Worm (Caenorhabditis elegans): ENCODE results near the gene K08H2.4.

K08H2.4 gene

ce11 chrX:13225111-13225905 lies 13.0 kb upstream of the K08H2.4 start:
- no peak for TF ChIP-seq unc-62 (GFP tag; optimal IDR thresholded peaks at IDR 0.05)

DNA sequence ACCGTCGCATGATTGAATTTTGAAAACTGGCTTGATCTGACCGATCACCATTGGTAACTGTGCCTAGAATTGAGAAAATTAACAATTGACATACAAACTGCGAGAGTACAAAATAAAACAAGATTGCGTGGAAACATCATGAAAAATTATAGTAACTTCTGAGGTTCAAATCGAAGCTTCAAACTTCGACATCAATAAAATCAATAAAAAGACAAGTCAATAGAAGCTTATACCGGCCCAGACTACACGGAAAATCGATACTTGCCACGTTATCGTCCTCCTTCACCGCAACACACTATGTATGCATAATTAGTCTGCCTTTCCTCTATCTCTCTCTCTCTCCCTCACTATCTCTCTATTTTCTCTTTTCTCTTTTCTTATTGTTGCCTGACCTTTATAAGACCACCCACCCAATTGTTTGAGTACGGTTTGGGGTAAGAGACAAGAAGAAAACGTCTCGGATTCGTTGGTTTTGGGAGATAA lies 11.6 kb upstream of the K08H2.4 start, which contains the start of gene skr-21:
TSS of gene skr-21 (minus strand) at position 51 of the 483 bp plus-strand sequence.
- no peak for TF ChIP-seq unc-62 (GFP tag; optimal IDR thresholded peaks at IDR 0.05)

ce11 chrX:13227778-13228177 lies 10.5 kb upstream of the K08H2.4 start:
- no peak for TF ChIP-seq unc-62 (GFP tag; optimal IDR thresholded peaks at IDR 0.05)

- TF ChIP-seq unc-62 (GFP tag; optimal IDR thresholded peaks at IDR 0.05), result no peak
Observed at ce11 chrX:13232259-13232658, 6.0 kb upstream of the K08H2.4 start, which contains the start of gene bgnt-1.5. Gene bgnt-1.5, minus strand, starts transcription at chrX:13232359.

- no peak for TF ChIP-seq unc-62 (GFP tag; optimal IDR thresholded peaks at IDR 0.05)
Observed at ce11 chrX:13234879-13235278, 3.4 kb upstream of the K08H2.4 start, which contains the start of gene K08H2.2. Gene K08H2.2, minus strand, starts transcription at chrX:13234979.

DNA sequence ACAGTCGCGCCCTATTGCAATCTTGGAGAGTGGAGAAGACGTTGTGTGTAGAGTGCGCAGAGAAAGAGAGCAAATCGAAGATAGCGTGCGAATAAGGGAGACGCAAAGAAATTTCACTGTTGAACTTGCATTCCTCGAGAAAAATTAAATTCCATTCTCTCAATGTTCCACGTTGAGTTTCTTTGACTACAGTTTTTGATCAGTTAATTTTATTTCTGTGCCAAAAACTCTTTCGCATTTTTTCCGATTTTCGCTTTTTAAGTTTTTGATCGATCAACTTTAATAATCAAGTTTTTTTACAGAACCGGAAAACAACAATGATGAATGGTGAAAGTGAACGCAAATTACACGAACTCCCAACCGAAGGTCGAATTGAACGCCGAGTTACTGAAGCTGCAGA lies 1.2 kb upstream of the K08H2.4 start, which contains the start of gene K08H2.3:
TSS of gene K08H2.3 (plus strand) at position 301 of the 400 bp plus-strand sequence.
- no peak for TF ChIP-seq unc-62 (GFP tag; optimal IDR thresholded peaks at IDR 0.05)

- no peak for TF ChIP-seq unc-62 (GFP tag; optimal IDR thresholded peaks at IDR 0.05)
Observed at ce11 chrX:13242231-13242630, 3.9 kb downstream of the K08H2.4 start, which contains the start of gene K08H2.5. Gene K08H2.5, minus strand, starts transcription at chrX:13242331.

DNA sequence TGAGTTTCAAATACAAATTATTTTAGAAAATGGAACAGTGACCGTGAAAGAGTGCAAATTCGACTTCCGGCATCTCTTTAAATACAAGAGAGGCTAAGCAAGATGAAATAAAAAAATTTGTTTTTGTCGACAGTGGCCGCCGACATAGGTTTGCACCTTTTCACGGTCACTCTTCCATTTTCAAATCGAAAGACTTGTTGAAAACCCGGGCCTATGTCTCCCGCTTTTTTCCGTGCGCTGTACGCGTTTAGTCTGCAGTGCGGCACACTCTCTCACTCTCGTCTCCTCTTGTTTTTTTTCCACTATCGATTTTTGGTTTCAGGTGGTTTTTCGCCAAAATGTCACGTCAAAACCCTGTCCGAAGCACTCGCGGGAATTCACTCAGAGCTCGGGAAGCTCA lies 6.8 kb downstream of the K08H2.4 start, which contains the start of gene hpl-1:
TSS of gene hpl-1 (plus strand) at position 301 of the 400 bp plus-strand sequence.
- no peak for TF ChIP-seq unc-62 (GFP tag; optimal IDR thresholded peaks at IDR 0.05)

ce11 chrX:13246668-13247358 lies 8.5 kb downstream of the K08H2.4 start:
- no peak for TF ChIP-seq unc-62 (GFP tag; optimal IDR thresholded peaks at IDR 0.05)

DNA sequence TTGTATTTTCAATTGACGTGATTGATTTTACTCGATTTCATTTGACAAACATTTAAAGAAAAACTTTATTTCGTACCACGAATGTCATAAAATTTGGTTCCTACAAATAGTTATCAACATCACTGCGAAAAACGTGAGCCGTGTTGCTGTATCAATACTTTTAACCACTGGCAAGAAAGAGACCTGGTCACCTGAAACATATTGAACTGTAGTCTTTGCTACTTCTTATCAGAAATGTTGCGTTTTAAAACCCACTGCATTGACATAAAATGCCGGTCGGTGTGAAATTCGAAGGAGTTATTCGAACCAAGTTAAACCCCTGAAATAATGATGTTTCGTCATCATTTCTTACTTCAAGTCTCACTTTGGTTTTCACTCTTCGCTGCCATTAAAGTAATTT lies 9.3 kb downstream of the K08H2.4 start:
- TF ChIP-seq unc-62 (GFP tag; optimal IDR thresholded peaks at IDR 0.05), result no peak

DNA sequence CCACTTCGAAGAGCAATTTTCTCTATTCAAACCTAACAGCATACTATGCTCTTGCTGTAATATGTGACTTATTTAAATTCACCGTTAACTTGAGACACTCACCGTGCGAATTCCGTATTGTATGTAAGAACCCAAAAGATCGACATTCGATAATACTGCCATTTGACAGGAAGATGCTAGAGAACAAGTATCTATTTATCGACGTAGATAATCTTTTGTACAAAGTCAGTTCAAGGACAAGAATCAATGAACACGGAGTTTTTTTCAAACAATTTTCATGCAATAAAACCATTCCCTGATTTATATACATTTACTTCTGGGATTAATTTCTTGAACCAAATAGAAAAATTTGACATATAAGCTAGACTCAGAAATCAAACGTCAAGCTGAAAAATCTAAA lies 10.0 kb downstream of the K08H2.4 start, which contains the start of gene K08H2.7:
TSS of gene K08H2.7 (minus strand) at position 173 of the 400 bp plus-strand sequence.
- TF ChIP-seq unc-62 (GFP tag; optimal IDR thresholded peaks at IDR 0.05), result no peak

DNA sequence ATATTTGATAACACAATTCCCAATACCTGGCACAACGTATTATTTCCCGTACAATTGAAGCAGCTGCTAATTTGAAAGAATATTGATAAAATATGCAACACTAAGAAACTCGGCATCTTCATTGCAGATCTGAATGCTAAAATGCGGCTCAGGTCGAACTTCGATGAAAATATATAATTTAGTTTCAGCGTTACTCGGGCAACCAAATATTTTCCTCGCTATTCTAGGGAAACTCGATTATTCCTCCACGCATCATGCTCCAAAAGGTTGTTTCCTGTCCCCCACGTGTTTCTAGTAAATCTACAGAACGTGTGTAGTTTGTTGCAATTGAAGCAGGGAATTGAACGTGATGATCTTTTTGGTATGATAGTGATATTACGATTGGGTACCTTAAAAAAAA lies 10.8 kb downstream of the K08H2.4 start:
- TF ChIP-seq unc-62 (GFP tag; optimal IDR thresholded peaks at IDR 0.05), result no peak

- TF ChIP-seq unc-62 (GFP tag; optimal IDR thresholded peaks at IDR 0.05), result no peak
Observed at ce11 chrX:13250163-13250562, 11.9 kb downstream of the K08H2.4 start.

ce11 chrX:13251354-13251843 lies 13.1 kb downstream of the K08H2.4 start:
- TF ChIP-seq unc-62 (GFP tag; optimal IDR thresholded peaks at IDR 0.05), result no peak

DNA sequence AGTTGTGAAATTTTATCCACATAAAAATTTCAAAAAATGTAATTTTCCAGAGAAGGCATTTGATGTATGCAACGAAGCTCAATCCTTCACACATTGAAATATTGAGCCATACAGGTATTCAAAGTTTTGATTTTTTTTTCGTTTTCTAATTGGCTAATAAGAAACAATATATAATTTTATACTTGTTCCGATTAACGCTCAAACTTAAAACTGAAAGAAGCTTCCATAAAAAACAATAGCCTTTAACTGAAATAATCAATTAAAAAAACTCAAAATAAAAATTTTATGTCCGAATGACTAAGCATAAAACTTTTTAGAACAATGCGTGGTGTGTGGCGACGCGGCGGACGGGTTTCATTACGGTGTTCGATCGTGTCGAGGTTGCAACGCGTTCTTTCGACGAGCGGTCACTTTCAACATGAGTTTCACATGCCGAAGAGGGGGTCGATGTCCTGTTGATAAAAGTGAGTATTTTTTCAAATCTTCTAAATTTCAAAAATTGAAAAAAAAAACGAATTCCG lies 13.7 kb downstream of the K08H2.4 start, which contains the start of gene nhr-32:
TSS of gene nhr-32 (plus strand) at position 51 of the 521 bp plus-strand sequence.
- no peak for TF ChIP-seq unc-62 (GFP tag; optimal IDR thresholded peaks at IDR 0.05)

ce11 chrX:13257577-13257976 lies 19.3 kb downstream of the K08H2.4 start, which contains the start of gene K08H2.10:
Gene K08H2.10, plus strand, starts transcription at chrX:13257806.
- no peak for TF ChIP-seq unc-62 (GFP tag; optimal IDR thresholded peaks at IDR 0.05)

Measured in whole organism, dauer.